Worm (Caenorhabditis elegans) whole organism, L1 larva: ENCODE measurements around the gene puf-5.

Experiments used
- aly-2 ChIP-seq: fragments of 150-350 bp; optimal IDR thresholded peaks from 2 replicates; lab custom pipeline; 2014; ENCODE audit warnings: missing biosample characterization, missing genetic modification characterization
- dpl-1 ChIP-seq, 3 experiments: fragments of 150-350 bp in 2 of 3; sonication (generic microtip) in 1 of 3; optimal IDR thresholded peaks; 2 replicates each; lab custom pipeline; 2014 to 2017; ENCODE audit warnings: missing biosample characterization in 3 of 3, missing genetic modification characterization in 3 of 3, missing genetic modification reagents in 3 of 3
- mab-9 ChIP-seq: fragments of 200-800 bp; sonication (Bioruptor generic); IDR thresholded peaks from 2 replicates; pipeline ENCODE4 v1.3.6; 2022; ENCODE audit warnings: missing genetic modification reagents, missing genetic modification characterization, missing compliant biosample characterization
- mdl-1 ChIP-seq, 2 experiments: fragments of 150-350 bp; optimal IDR thresholded peaks; 2 replicates each; lab custom pipeline; 2014 to 2017; ENCODE audit warnings: missing biosample characterization in 2 of 2, missing genetic modification characterization in 2 of 2, inconsistent platforms in 1 of 2
- nhr-237 ChIP-seq: fragments of 150-350 bp; optimal IDR thresholded peaks from 2 replicates; lab custom pipeline; 2014; ENCODE audit warnings: missing biosample characterization, missing genetic modification characterization
- nhr-76 ChIP-seq: sonication (generic microtip); optimal IDR thresholded peaks from 2 replicates; lab custom pipeline; 2017; ENCODE audit warnings: missing biosample characterization, missing genetic modification characterization
- nhr-77 ChIP-seq: fragments of 150-350 bp; optimal IDR thresholded peaks from 2 replicates; lab custom pipeline; 2014; ENCODE audit warnings: missing biosample characterization, missing genetic modification characterization
- skn-1 ChIP-seq: fragments of 150-350 bp; optimal IDR thresholded peaks from 2 replicates; lab custom pipeline; 2014; ENCODE audit warnings: missing biosample characterization, missing genetic modification characterization
- ztf-4 ChIP-seq: fragments of 150-350 bp; optimal IDR thresholded peaks from 2 replicates; lab custom pipeline; 2014; ENCODE audit warnings: missing biosample characterization, missing genetic modification characterization

- TF ChIP-seq nhr-237 (tag; lab: Kevin White, UChicago) (no peak), skn-1 (tag; lab: Kevin White, UChicago) (no peak), dpl-1 (GFP tag; optimal IDR thresholded peaks at IDR 0.05; lab: Kevin White, UChicago) (no peak), mdl-1 (tag; optimal IDR thresholded peaks at IDR 0.05; lab: Kevin White, UChicago) (no peak), aly-2 (tag; lab: Kevin White, UChicago) (no peak), nhr-77 (no peak), mab-9 (GFP tag; lab: Robert Waterston, UW) (no peak), nhr-76 (tag; lab: Kevin White, UChicago) (no peak), ztf-4 (tag; lab: Kevin White, UChicago) (no peak)
Observed at ce11 chrII:8616155-8616554, 40.8 kb downstream of the puf-5 start.
